Fruit fly (Drosophila melanogaster) whole organism, embryonic: ENCODE data around the gene CG17841.
A peak's percentile ranks its signal among the peaks of the same experiment; 100 is the strongest.

Experiments
- Abd-B ChIP-seq: fragments of 200-800 bp; sonication (Bioruptor generic); optimal IDR thresholded peaks from 2 replicates; lab custom pipeline; 2018; ENCODE audit warnings: missing biosample characterization, mild to moderate bottlenecking, missing genetic modification characterization, moderate library complexity
- Bgb ChIP-seq: fragments of 200-800 bp; sonication (Bioruptor generic); IDR thresholded peaks from 2 replicates; pipeline ENCODE4 v1.3.6; 2022; ENCODE audit warnings: missing biosample characterization, missing genetic modification characterization; ENCODE audit not compliant: partially characterized antibody
- Bteb2 ChIP-seq: fragments of 200-800 bp; sonication (Bioruptor generic); optimal IDR thresholded peaks from 2 replicates; lab custom pipeline; 2016; ENCODE audit warnings: missing biosample characterization, missing genetic modification characterization
- CG10543 ChIP-seq: fragments of 200-800 bp; sonication (Bioruptor generic); optimal IDR thresholded peaks from 3 replicates; lab custom pipeline; 2017; ENCODE audit warnings: missing biosample characterization, mild to moderate bottlenecking, missing genetic modification characterization, moderate library complexity
- CG11247 ChIP-seq: fragments of 200-800 bp; sonication (Bioruptor generic); IDR thresholded peaks from 2 replicates; pipeline ENCODE4 v1.3.6; 2022; ENCODE audit warnings: missing biosample characterization, missing genetic modification characterization
- CG11456 ChIP-seq: fragments of 200-800 bp; sonication (Bioruptor generic); IDR thresholded peaks from 3 replicates; pipeline ENCODE4 v1.3.6; 2022; ENCODE audit warnings: missing biosample characterization, missing genetic modification characterization
- CG14710 ChIP-seq: fragments of 200-800 bp; sonication (Bioruptor generic); optimal IDR thresholded peaks from 3 replicates; lab custom pipeline; 2019; ENCODE audit warnings: missing biosample characterization, mild to moderate bottlenecking, missing genetic modification characterization, moderate library complexity
- CG14860 ChIP-seq: fragments of 200-800 bp; sonication (Bioruptor generic); IDR thresholded peaks from 3 replicates; pipeline ENCODE4 v1.3.6; 2022; ENCODE audit warnings: missing biosample characterization, missing genetic modification characterization; ENCODE audit not compliant: partially characterized antibody
- CG15269 ChIP-seq: fragments of 200-800 bp; sonication (Bioruptor generic); optimal IDR thresholded peaks from 2 replicates; lab custom pipeline; 2018; ENCODE audit warnings: missing biosample characterization, mild to moderate bottlenecking, missing genetic modification characterization, moderate library complexity
- CG15601 ChIP-seq: fragments of 200-800 bp; sonication (Bioruptor generic); optimal IDR thresholded peaks from 3 replicates; lab custom pipeline; 2019; ENCODE audit warnings: missing biosample characterization, mild to moderate bottlenecking, missing genetic modification characterization, moderate library complexity
- CG15696 ChIP-seq: fragments of 200-800 bp; sonication (Bioruptor generic); optimal IDR thresholded peaks from 2 replicates; lab custom pipeline; 2019; ENCODE audit warnings: missing biosample characterization, mild to moderate bottlenecking, missing genetic modification characterization, moderate library complexity
- CG1602 ChIP-seq: fragments of 200-800 bp; sonication (Bioruptor generic); optimal IDR thresholded peaks from 3 replicates; lab custom pipeline; 2016; ENCODE audit warnings: missing biosample characterization, missing genetic modification characterization
- CG2116 ChIP-seq: fragments of 200-800 bp; sonication (Bioruptor generic); optimal IDR thresholded peaks from 3 replicates; lab custom pipeline; 2018; ENCODE audit warnings: missing biosample characterization, mild to moderate bottlenecking, missing genetic modification characterization
- CG2120 ChIP-seq: fragments of 200-800 bp; sonication (Bioruptor generic); optimal IDR thresholded peaks from 3 replicates; lab custom pipeline; 2016; ENCODE audit warnings: missing biosample characterization, missing genetic modification characterization
- CG2678 ChIP-seq: fragments of 200-800 bp; sonication (Bioruptor generic); optimal IDR thresholded peaks from 3 replicates; lab custom pipeline; 2019; ENCODE audit warnings: missing biosample characterization, mild to moderate bottlenecking, missing genetic modification characterization, moderate library complexity
- CG32767 ChIP-seq: fragments of 200-800 bp; sonication (Bioruptor generic); IDR thresholded peaks from 2 replicates; pipeline ENCODE4 v1.3.6; 2022; ENCODE audit warnings: missing biosample characterization, missing genetic modification characterization
- CG3281 ChIP-seq: fragments of 200-800 bp; sonication (Bioruptor generic); optimal IDR thresholded peaks from 3 replicates; lab custom pipeline; 2017; ENCODE audit warnings: missing biosample characterization, mild to moderate bottlenecking, missing genetic modification characterization
- CG4282 ChIP-seq: fragments of 200-800 bp; sonication (Bioruptor generic); optimal IDR thresholded peaks from 2 replicates; lab custom pipeline; 2016; ENCODE audit warnings: missing biosample characterization, missing genetic modification characterization
- CG4360 ChIP-seq: fragments of 200-800 bp; sonication (Bioruptor generic); IDR thresholded peaks from 2 replicates; pipeline ENCODE4 v1.3.6; 2022; ENCODE audit warnings: missing biosample characterization, missing genetic modification characterization
- Dfd ChIP-seq, 2 experiments: fragments of >200 bp; optimal IDR thresholded peaks; 2 replicates each; lab custom pipeline; 2017; ENCODE audit warnings: missing biosample characterization in 2 of 2, missing genetic modification characterization in 2 of 2
- Doc3 ChIP-seq: fragments of 200-800 bp; sonication (Bioruptor generic); IDR thresholded peaks from 3 replicates; pipeline ENCODE4 v1.3.6; 2022; ENCODE audit warnings: missing biosample characterization, missing genetic modification characterization; ENCODE audit not compliant: partially characterized antibody
- Ets97D ChIP-seq: fragments of 200-800 bp; sonication (Bioruptor generic); optimal IDR thresholded peaks from 3 replicates; lab custom pipeline; 2016; ENCODE audit warnings: missing biosample characterization, missing genetic modification characterization
- Fer1 ChIP-seq: fragments of 200-800 bp; sonication (Bioruptor generic); optimal IDR thresholded peaks from 2 replicates; lab custom pipeline; 2017; ENCODE audit warnings: missing biosample characterization, mild to moderate bottlenecking, missing genetic modification characterization
- Jarid2 ChIP-seq: fragments of 200-800 bp; sonication (Bioruptor generic); optimal IDR thresholded peaks from 3 replicates; lab custom pipeline; 2017; ENCODE audit warnings: mild to moderate bottlenecking, missing biosample characterization, missing genetic modification reagents, missing genetic modification characterization
- Kr ChIP-seq: fragments of 200-800 bp; sonication (Bioruptor generic); optimal IDR thresholded peaks from 2 replicates; lab custom pipeline; 2017; ENCODE audit warnings: missing biosample characterization, mild to moderate bottlenecking, missing genetic modification characterization
- MESR4 ChIP-seq: fragments of 200-800 bp; sonication (Bioruptor generic); optimal IDR thresholded peaks from 2 replicates; lab custom pipeline; 2018; ENCODE audit warnings: missing biosample characterization, mild to moderate bottlenecking, missing genetic modification characterization, moderate library complexity
- Mad ChIP-seq: fragments of 200-800 bp; sonication (Bioruptor generic); optimal IDR thresholded peaks from 2 replicates; lab custom pipeline; 2016; ENCODE audit warnings: missing biosample characterization, missing genetic modification characterization
- Meics ChIP-seq: fragments of 200-800 bp; sonication (Bioruptor generic); optimal IDR thresholded peaks from 2 replicates; lab custom pipeline; 2017; ENCODE audit warnings: missing biosample characterization, mild to moderate bottlenecking, missing genetic modification characterization
- Mes4 ChIP-seq: fragments of 200-800 bp; sonication (Bioruptor generic); optimal IDR thresholded peaks from 2 replicates; lab custom pipeline; 2016; ENCODE audit warnings: missing biosample characterization, missing genetic modification characterization
- Nf-YC ChIP-seq: fragments of 200-800 bp; optimal IDR thresholded peaks from 3 replicates; lab custom pipeline; 2019; ENCODE audit warnings: missing biosample characterization, mild to moderate bottlenecking, missing genetic modification characterization, moderate library complexity
- abd-A ChIP-seq: fragments of 200-800 bp; sonication (Bioruptor generic); optimal IDR thresholded peaks from 3 replicates; lab custom pipeline; 2019; ENCODE audit warnings: missing biosample characterization, mild to moderate bottlenecking, missing genetic modification characterization, moderate library complexity
- ac ChIP-seq: fragments of 200-800 bp; sonication (Bioruptor generic); optimal IDR thresholded peaks from 3 replicates; lab custom pipeline; 2017; ENCODE audit warnings: missing biosample characterization, mild to moderate bottlenecking, missing genetic modification characterization
- bbx ChIP-seq: fragments of 200-800 bp; sonication (Bioruptor generic); IDR thresholded peaks from 2 replicates; pipeline ENCODE4 v1.3.6; 2022; ENCODE audit warnings: missing biosample characterization, missing genetic modification characterization; ENCODE audit not compliant: partially characterized antibody
- bsh ChIP-seq, 2 experiments: fragments of 200-800 bp; sonication (Bioruptor generic); optimal IDR thresholded peaks; 2 replicates each; lab custom pipeline; 2017 to 2018; ENCODE audit warnings: mild to moderate bottlenecking in 2 of 2, missing biosample characterization in 2 of 2, missing genetic modification characterization in 2 of 2, moderate library complexity in 1 of 2
- chinmo ChIP-seq: fragments of 200-800 bp; sonication (Bioruptor generic); IDR thresholded peaks from 4 replicates; pipeline ENCODE4 v1.3.6; 2022; ENCODE audit warnings: missing biosample characterization, missing genetic modification characterization; ENCODE audit not compliant: partially characterized antibody
- dan ChIP-seq: fragments of 200-800 bp; sonication (Bioruptor generic); IDR thresholded peaks from 2 replicates; pipeline ENCODE4 v1.3.6; 2022; ENCODE audit warnings: missing biosample characterization, missing genetic modification characterization
- en ChIP-seq: fragments of 200-800 bp; sonication (Bioruptor generic); optimal IDR thresholded peaks from 2 replicates; lab custom pipeline; 2016; ENCODE audit warnings: missing biosample characterization, missing genetic modification characterization
- exex ChIP-seq: fragments of 200-800 bp; sonication (Bioruptor generic); optimal IDR thresholded peaks from 4 replicates; lab custom pipeline; 2018; ENCODE audit warnings: missing biosample characterization, mild to moderate bottlenecking, missing genetic modification characterization, moderate library complexity
- grau ChIP-seq: fragments of 200-800 bp; optimal IDR thresholded peaks from 3 replicates; lab custom pipeline; 2019; ENCODE audit warnings: missing biosample characterization, mild to moderate bottlenecking, missing genetic modification characterization, moderate library complexity
- gsb ChIP-seq: fragments of 200-800 bp; sonication (Bioruptor generic); IDR thresholded peaks from 2 replicates; pipeline ENCODE4 v1.3.6; 2022; ENCODE audit warnings: missing biosample characterization, missing genetic modification characterization
- kni ChIP-seq: fragments of 200-800 bp; sonication (Bioruptor generic); optimal IDR thresholded peaks from 3 replicates; lab custom pipeline; 2017; ENCODE audit warnings: mild to moderate bottlenecking, missing biosample characterization, missing genetic modification reagents, missing genetic modification characterization
- lbe ChIP-seq: fragments of 200-800 bp; sonication (Bioruptor generic); optimal IDR thresholded peaks from 2 replicates; lab custom pipeline; 2016; ENCODE audit warnings: missing biosample characterization, mild to moderate bottlenecking, missing genetic modification characterization
- lola ChIP-seq, 3 experiments: fragments of >200 bp in 2 of 3; fragments of 200-800 bp in 1 of 3; sonication (Bioruptor generic) in 1 of 3; optimal IDR thresholded peaks; 2 replicates each; lab custom pipeline; 2017 to 2019; ENCODE audit warnings: missing biosample characterization in 3 of 3, missing genetic modification characterization in 3 of 3, mild to moderate bottlenecking in 1 of 3, moderate library complexity in 1 of 3
- nerfin-1 ChIP-seq: fragments of 200-800 bp; sonication (Bioruptor generic); optimal IDR thresholded peaks from 3 replicates; lab custom pipeline; 2019; ENCODE audit warnings: missing biosample characterization, mild to moderate bottlenecking, missing genetic modification characterization, moderate library complexity
- nmo ChIP-seq: fragments of 200-800 bp; sonication (Bioruptor generic); optimal IDR thresholded peaks from 2 replicates; lab custom pipeline; 2018; ENCODE audit warnings: missing biosample characterization, mild to moderate bottlenecking, missing genetic modification characterization, moderate library complexity
- tna ChIP-seq: fragments of 200-800 bp; sonication (Bioruptor generic); IDR thresholded peaks from 2 replicates; pipeline ENCODE4 v1.3.6; 2022; ENCODE audit warnings: missing biosample characterization, missing genetic modification characterization; ENCODE audit not compliant: partially characterized antibody
- wek ChIP-seq: fragments of 200-800 bp; sonication (Bioruptor generic); optimal IDR thresholded peaks from 3 replicates; lab custom pipeline; 2018; ENCODE audit warnings: missing biosample characterization, mild to moderate bottlenecking, missing genetic modification characterization, moderate library complexity
- zen2 ChIP-seq: fragments of 200-800 bp; sonication (Bioruptor generic); IDR thresholded peaks from 3 replicates; pipeline ENCODE4 v1.3.6; 2022; ENCODE audit warnings: missing biosample characterization, missing genetic modification characterization; ENCODE audit not compliant: partially characterized antibody

Gene CG17841

DNA sequence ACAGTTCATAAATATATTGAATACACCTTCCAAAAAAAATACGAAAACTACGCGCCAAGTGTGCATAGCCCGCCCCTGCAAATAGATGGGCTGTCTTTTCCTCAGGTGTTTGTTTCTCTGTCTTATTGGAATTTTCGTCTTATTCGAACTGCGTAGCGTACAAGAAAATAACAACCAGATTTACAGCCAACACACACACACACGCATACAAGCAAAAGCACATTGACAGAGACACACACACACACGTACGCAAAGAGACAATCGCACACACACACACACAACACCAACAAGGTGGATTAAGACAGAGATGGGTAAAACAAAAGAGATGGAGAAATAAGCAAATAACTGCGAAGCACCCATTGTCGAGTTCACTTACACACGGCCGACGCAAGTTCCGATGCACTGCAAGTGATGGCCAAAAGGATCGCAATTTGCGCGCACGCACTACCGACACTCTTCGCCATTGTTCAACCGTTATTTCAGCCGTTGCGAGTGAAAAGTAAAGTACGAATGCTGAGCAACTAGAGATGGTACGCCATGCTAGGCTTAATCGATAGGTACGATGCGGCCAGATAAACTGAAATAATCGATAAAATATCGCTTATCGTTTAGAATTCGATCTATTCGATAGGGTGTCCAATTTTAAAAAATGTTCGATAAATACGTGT is 2.0 kb upstream of the CG17841 start (continued):
- TF ChIP-seq CG11247 = no peak
- TF ChIP-seq gsb (GFP tag; lab: Robert Waterston, UW) = no peak
- no peak for TF ChIP-seq CG1602 (GFP tag; lab: Kevin White, UChicago)
- peak; percentile 92 for TF ChIP-seq chinmo
- peak; percentile 42 for TF ChIP-seq nmo (GFP tag; lab: Kevin White, UChicago)
- no peak for TF ChIP-seq Bteb2 (GFP tag; lab: Kevin White, UChicago)
- TF ChIP-seq bbx (GFP tag; lab: Robert Waterston, UW) = peak; percentile 96
- no peak for TF ChIP-seq lola (GFP tag; optimal IDR thresholded peaks at IDR 0.05; lab: Kevin White, UChicago)
- peak; percentile 87 for TF ChIP-seq MESR4 (GFP tag; lab: Kevin White, UChicago)
- peak; percentile 47 for TF ChIP-seq lbe (GFP tag; lab: Kevin White, UChicago)
- TF ChIP-seq Dfd (GFP tag; optimal IDR thresholded peaks at IDR 0.05; lab: Kevin White, UChicago) = no peak
- no peak for TF ChIP-seq bsh (GFP tag; optimal IDR thresholded peaks at IDR 0.05; lab: Kevin White, UChicago)
- no peak for TF ChIP-seq Meics (GFP tag; lab: Kevin White, UChicago)
- TF ChIP-seq CG15601 (tag; lab: Kevin White, UChicago) = peak; percentile 33
- peak; percentile 26 for TF ChIP-seq CG2678 (tag; lab: Kevin White, UChicago)
- peak; percentile 94 for TF ChIP-seq tna
- peak; percentile 3 for TF ChIP-seq grau (tag; lab: Kevin White, UChicago)
- TF ChIP-seq Mad (GFP tag; lab: Kevin White, UChicago) = no peak
- TF ChIP-seq CG2120 (GFP tag; lab: Kevin White, UChicago) = no peak
- TF ChIP-seq kni = no peak
- TF ChIP-seq CG10543 (GFP tag; lab: Kevin White, UChicago) = peak; percentile 69
- peak; percentile 62 for TF ChIP-seq Fer1 (GFP tag; lab: Kevin White, UChicago)
- TF ChIP-seq dan (GFP tag; lab: Robert Waterston, UW) = no peak
- TF ChIP-seq CG4282 (GFP tag; lab: Kevin White, UChicago) = no peak
- TF ChIP-seq CG14710 (tag; lab: Kevin White, UChicago) = no peak
- TF ChIP-seq CG4360 (GFP tag; lab: Robert Waterston, UW) = no peak
- TF ChIP-seq en (GFP tag; lab: Kevin White, UChicago) = no peak
- TF ChIP-seq Kr = no peak
- peak; percentile 95 for TF ChIP-seq CG14860 (GFP tag; lab: Robert Waterston, UW)
- peak; percentile 87 for TF ChIP-seq zen2 (GFP tag; lab: Robert Waterston, UW)
- TF ChIP-seq CG15269 (tag; lab: Kevin White, UChicago) = no peak
- TF ChIP-seq ac (GFP tag; lab: Kevin White, UChicago) = peak; percentile 6
- TF ChIP-seq CG2116 = peak; percentile 57
- peak; percentile 37 for TF ChIP-seq Jarid2 (GFP tag; lab: Kevin White, UChicago)
- peak; percentile 58 for TF ChIP-seq CG15696 (tag; lab: Kevin White, UChicago)
- peak; percentile 24 for TF ChIP-seq CG3281 (GFP tag; lab: Kevin White, UChicago)
- TF ChIP-seq CG11456 = no peak
- TF ChIP-seq exex = peak; percentile 17
- TF ChIP-seq Ets97D (GFP tag; lab: Kevin White, UChicago) = peak; percentile 31
- no peak for TF ChIP-seq CG32767 (GFP tag; lab: Robert Waterston, UW)
- TF ChIP-seq abd-A (tag; lab: Kevin White, UChicago) = peak; percentile 11
- no peak for TF ChIP-seq Abd-B (GFP tag; lab: Kevin White, UChicago)
- TF ChIP-seq Nf-YC = peak; percentile 46
- TF ChIP-seq wek (GFP tag; lab: Kevin White, UChicago) = peak; percentile 23
- no peak for TF ChIP-seq Mes4 (GFP tag; lab: Kevin White, UChicago)
- TF ChIP-seq Bgb (GFP tag; lab: Robert Waterston, UW) = peak; percentile 96
- TF ChIP-seq nerfin-1 (tag; lab: Kevin White, UChicago) = peak; percentile 55
- peak; percentile 82 for TF ChIP-seq Doc3 (GFP tag; lab: Robert Waterston, UW)
